Worm (Caenorhabditis elegans) whole organism, L3 larva: ENCODE measurements around the gene mrpl-48.
A peak's percentile ranks its signal among the peaks of the same experiment; 100 is the strongest.

Source experiments
- egl-27 ChIP-seq: sonication (generic microtip); optimal IDR thresholded peaks from 4 replicates; lab custom pipeline; 2017; ENCODE audit warnings: missing biosample characterization, missing genetic modification reagents, missing genetic modification characterization
- nhr-11 ChIP-seq: fragments of 150-350 bp; optimal IDR thresholded peaks from 2 replicates; lab custom pipeline; 2014; ENCODE audit warnings: missing biosample characterization, missing genetic modification characterization
- nhr-12 ChIP-seq: fragments of 150-350 bp; optimal IDR thresholded peaks from 2 replicates; lab custom pipeline; 2014; ENCODE audit warnings: missing biosample characterization, missing genetic modification characterization
- pha-4 ChIP-seq: fragments of 150-350 bp; optimal IDR thresholded peaks from 2 replicates; lab custom pipeline; 2014; ENCODE audit warnings: missing biosample characterization, missing genetic modification reagents, missing genetic modification characterization
- ztf-11 ChIP-seq: fragments of 150-350 bp; optimal IDR thresholded peaks from 2 replicates; lab custom pipeline; 2014; ENCODE audit warnings: missing biosample characterization, missing genetic modification characterization

- TF ChIP-seq ztf-11 (tag; lab: Kevin White, UChicago) (no peak), pha-4 (tag; lab: Kevin White, UChicago) (peak; percentile 65), nhr-12 (tag; lab: Kevin White, UChicago) (no peak), egl-27 (tag; lab: Kevin White, UChicago) (no peak), nhr-11 (tag; lab: Kevin White, UChicago) (no peak)
These were observed 17.5 kb upstream of the mrpl-48 start for ce11 chrV:5576008-5576407.
